Fruit fly (Drosophila melanogaster): ENCODE measurements around the gene CG11581.

- TF ChIP-seq EcR (GFP tag; optimal IDR thresholded peaks at IDR 0.05), result no peak
- TF ChIP-seq psq (optimal IDR thresholded peaks at IDR 0.05), result no peak
- TF ChIP-seq usp (GFP tag; optimal IDR thresholded peaks at IDR 0.05), result no peak
- TF ChIP-seq Dll (optimal IDR thresholded peaks at IDR 0.05), result peak; percentile 47
- TF ChIP-seq CG8478 (optimal IDR thresholded peaks at IDR 0.05), result no peak
Observed at dm6 chrX:14211250-14211944, 34.7 kb downstream of the CG11581 start.
